Worm (Caenorhabditis elegans): ENCODE data around the gene clec-5.

Gene clec-5

ce11 chrIII:4917960-4918712 is 34.7 kb upstream of the clec-5 start, which contains the start of gene rpb-8 (continued):
- no peak for TF ChIP-seq F16B12.6 (tag; optimal IDR thresholded peaks at IDR 0.05)
- peak; percentile 2; the same call in 1 of the 2 replicates for TF ChIP-seq isw-1 (GFP tag; IDR thresholded peaks at IDR 0.05)
- TF ChIP-seq nhr-85 (tag): no peak
- no peak for TF ChIP-seq hlh-17 (GFP tag; optimal IDR thresholded peaks at IDR 0.05; ENCODE audit: borderline replicate concordance)
- no peak for TF ChIP-seq fkh-10 (GFP tag; optimal IDR thresholded peaks at IDR 0.05)
- no peak for TF ChIP-seq C34B4.2 (tag; optimal IDR thresholded peaks at IDR 0.05)
- peak; percentile 45 for TF ChIP-seq nhr-20 (tag; optimal IDR thresholded peaks at IDR 0.05)
- TF ChIP-seq swsn-7 (tag; optimal IDR thresholded peaks at IDR 0.05): peak; percentile 29
- TF ChIP-seq nhr-76 (tag; optimal IDR thresholded peaks at IDR 0.05): no peak
- TF ChIP-seq aly-2 (tag; optimal IDR thresholded peaks at IDR 0.05): no peak
- TF ChIP-seq nhr-19 (GFP tag; conservative IDR thresholded peaks at IDR 0.05): peak; percentile 35
- TF ChIP-seq unc-62 (GFP tag; optimal IDR thresholded peaks at IDR 0.05): no peak
- TF ChIP-seq zag-1 (tag; optimal IDR thresholded peaks at IDR 0.05): no peak
- no peak for TF ChIP-seq ztf-11 (tag; optimal IDR thresholded peaks at IDR 0.05)
- TF ChIP-seq nhr-12 (tag; optimal IDR thresholded peaks at IDR 0.05): no peak
- TF ChIP-seq aha-1 (tag; optimal IDR thresholded peaks at IDR 0.05): no peak
- no peak for TF ChIP-seq mep-1 (tag; optimal IDR thresholded peaks at IDR 0.05)
- TF ChIP-seq sptf-1 (tag; optimal IDR thresholded peaks at IDR 0.05): no peak
- TF ChIP-seq pax-3 (tag; optimal IDR thresholded peaks at IDR 0.05): no peak
- TF ChIP-seq elt-3 (tag; optimal IDR thresholded peaks at IDR 0.05): peak in 1 of 6 experiments; percentile 23
- no peak for TF ChIP-seq ama-1 (optimal IDR thresholded peaks at IDR 0.05)
- peak; percentile 87 to 93 for TF ChIP-seq efl-1 (optimal IDR thresholded peaks at IDR 0.05)
- peak; percentile 93 to 99 for TF ChIP-seq efl-1 (GFP tag; optimal IDR thresholded peaks at IDR 0.05 in 1 of 2)
- no peak for TF ChIP-seq unc-98 (GFP tag; IDR thresholded peaks at IDR 0.05)
- peak; percentile 56 to 80 for TF ChIP-seq lsy-2 (tag; optimal IDR thresholded peaks at IDR 0.05)
- peak; percentile 53 for TF ChIP-seq skn-1 (tag; optimal IDR thresholded peaks at IDR 0.05)
- peak; percentile 38 for TF ChIP-seq tbx-2 (tag; optimal IDR thresholded peaks at IDR 0.05)
- no peak for TF ChIP-seq ceh-88 (GFP tag; IDR thresholded peaks at IDR 0.05)
- peak; percentile 69 for TF ChIP-seq C16A3.4 (tag; optimal IDR thresholded peaks at IDR 0.05)
- TF ChIP-seq alr-1 (tag; optimal IDR thresholded peaks at IDR 0.05; ENCODE audit: borderline replicate concordance): no peak
- TF ChIP-seq egl-13 (tag; optimal IDR thresholded peaks at IDR 0.05): no peak
- no peak for TF ChIP-seq grh-1 (GFP tag; IDR thresholded peaks at IDR 0.05)
- peak; percentile 26 for TF ChIP-seq unc-130 (tag; optimal IDR thresholded peaks at IDR 0.05)
- TF ChIP-seq Y116A8C.19 (tag; optimal IDR thresholded peaks at IDR 0.05; ENCODE audit: borderline replicate concordance): no peak

DNA sequence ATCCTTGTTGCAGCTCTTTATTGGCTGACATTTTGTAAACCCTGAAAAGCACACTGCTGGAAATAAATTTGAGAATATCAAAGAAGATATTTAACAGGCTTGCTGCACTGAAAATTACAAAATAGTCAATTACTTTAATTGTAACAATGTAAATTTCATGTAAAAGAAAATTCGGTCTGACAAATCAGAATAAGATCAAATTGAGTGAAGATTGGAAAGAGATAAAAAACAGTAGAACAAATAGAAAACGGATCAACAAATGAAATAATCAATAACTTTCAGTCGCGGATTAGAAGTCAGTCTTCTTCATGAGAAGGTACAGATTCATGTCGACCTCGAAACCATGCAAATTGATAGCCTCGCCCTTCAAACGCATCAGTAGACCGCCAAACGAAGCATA is 33.7 kb upstream of the clec-5 start, which contains the start of gene rars-1:
Gene rars-1, minus strand, starts transcription at position 101 of the 400 bp plus-strand sequence.
- no peak for TF ChIP-seq unc-30 (tag; optimal IDR thresholded peaks at IDR 0.05)
- TF ChIP-seq efl-1 (optimal IDR thresholded peaks at IDR 0.05): no peak
- TF ChIP-seq efl-1 (GFP tag; optimal IDR thresholded peaks at IDR 0.05 in 1 of 2): peak in 1 of 2 experiments; percentile 52

DNA sequence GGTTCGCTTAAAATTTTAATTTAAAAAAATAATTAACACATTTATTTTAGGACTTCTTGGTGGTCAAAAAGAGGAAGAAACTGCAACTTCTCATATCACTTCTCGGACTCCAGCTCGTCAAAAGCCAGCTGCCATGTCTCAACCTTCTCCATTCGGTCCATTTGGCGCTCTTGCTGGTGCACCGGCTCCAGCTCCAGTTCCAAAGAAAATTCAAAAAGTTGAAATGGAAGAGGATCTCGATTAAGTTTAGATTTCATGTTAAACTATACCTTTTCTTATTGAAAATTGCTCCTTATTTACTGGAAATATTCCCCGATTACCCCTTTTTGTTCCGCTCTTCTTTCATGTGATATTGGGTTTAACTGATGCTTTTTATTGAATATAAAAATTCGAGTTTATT is 30.3 kb upstream of the clec-5 start:
- no peak for TF ChIP-seq nhr-90 (tag; optimal IDR thresholded peaks at IDR 0.05; ENCODE audit: poor library complexity)
- no peak for TF ChIP-seq unc-62 (GFP tag; optimal IDR thresholded peaks at IDR 0.05)
- TF ChIP-seq Y116A8C.19 (tag; optimal IDR thresholded peaks at IDR 0.05; ENCODE audit: borderline replicate concordance): no peak
- TF ChIP-seq ces-1 (GFP tag; optimal IDR thresholded peaks at IDR 0.05): no peak
- no peak for TF ChIP-seq lin-14 (GFP tag; optimal IDR thresholded peaks at IDR 0.05)
- no peak for TF ChIP-seq sox-4 (tag; optimal IDR thresholded peaks at IDR 0.05)
- TF ChIP-seq lin-35 (GFP tag; optimal IDR thresholded peaks at IDR 0.05): no peak
- no peak for TF ChIP-seq nhr-20 (tag; optimal IDR thresholded peaks at IDR 0.05)
- no peak for TF ChIP-seq nhr-28 (tag; optimal IDR thresholded peaks at IDR 0.05)

All from whole organism, L1 larva.